Fruit fly (Drosophila melanogaster): ENCODE measurements around the gene cmpy.
A peak's percentile ranks its signal among the peaks of the same experiment; 100 is the strongest.

cmpy gene

dm6 chr3L:20687134-20687787 lies 31.7 kb downstream of the cmpy start (continued):
- TF ChIP-seq CG11294 (GFP tag; IDR thresholded peaks at IDR 0.05) (no peak), CG9139 (GFP tag; optimal IDR thresholded peaks at IDR 0.05) (no peak), dsx (GFP tag; optimal IDR thresholded peaks at IDR 0.05; ENCODE audit: poor library complexity, severe bottlenecking) (no peak), fd85E (GFP tag; optimal IDR thresholded peaks at IDR 0.05) (no peak), CG8632 (GFP tag; optimal IDR thresholded peaks at IDR 0.05) (no peak), Smox (GFP tag; optimal IDR thresholded peaks at IDR 0.05) (peak; percentile 24), Gug (GFP tag; IDR thresholded peaks at IDR 0.05) (no peak), svp (GFP tag) (peak; percentile 22), Sox102F (GFP tag; optimal IDR thresholded peaks at IDR 0.05) (no peak), CG6276 (GFP tag; optimal IDR thresholded peaks at IDR 0.05) (no peak), Ets96B (tag; optimal IDR thresholded peaks at IDR 0.05) (peak; percentile 7), spab (GFP tag; optimal IDR thresholded peaks at IDR 0.05) (no peak), salr (GFP tag; optimal IDR thresholded peaks at IDR 0.05) (no peak), Eip93F (GFP tag; optimal IDR thresholded peaks at IDR 0.05) (no peak), eg (GFP tag; IDR thresholded peaks at IDR 0.05) (no peak)

dm6 chr3L:20685079-20685478 lies 33.9 kb downstream of the cmpy start:
- TF ChIP-seq Eip78C (GFP tag) (peak; percentile 60), CG31627 (GFP tag; optimal IDR thresholded peaks at IDR 0.05) (no peak), CG15336 (GFP tag; IDR thresholded peaks at IDR 0.05) (no peak), Ets96B (tag; optimal IDR thresholded peaks at IDR 0.05) (no peak), esn (GFP tag; optimal IDR thresholded peaks at IDR 0.05) (no peak), Sox15 (GFP tag; optimal IDR thresholded peaks at IDR 0.05) (no peak), CG8632 (GFP tag; optimal IDR thresholded peaks at IDR 0.05) (no peak), CG6854 (GFP tag; optimal IDR thresholded peaks at IDR 0.05) (no peak), CG11294 (GFP tag; IDR thresholded peaks at IDR 0.05) (no peak), achi (GFP tag; optimal IDR thresholded peaks at IDR 0.05) (no peak), Blimp-1 (GFP tag; optimal IDR thresholded peaks at IDR 0.05) (no peak), Gug (GFP tag; IDR thresholded peaks at IDR 0.05) (no peak), fkh (GFP tag; optimal IDR thresholded peaks at IDR 0.05) (no peak), svp (GFP tag) (peak; percentile 40)

dm6 chr3L:20676468-20676867 lies 42.5 kb downstream of the cmpy start:
- TF ChIP-seq eg (GFP tag; IDR thresholded peaks at IDR 0.05) (0 out of 3 replicates have a peak, but pooled peaks have one; percentile 12), Sox102F (GFP tag; optimal IDR thresholded peaks at IDR 0.05) (no peak), Hr39 (GFP tag; optimal IDR thresholded peaks at IDR 0.05) (no peak), vri (GFP tag; optimal IDR thresholded peaks at IDR 0.05) (no peak), esn (GFP tag; optimal IDR thresholded peaks at IDR 0.05) (no peak), cyc (GFP tag; optimal IDR thresholded peaks at IDR 0.05) (no peak), spab (GFP tag; optimal IDR thresholded peaks at IDR 0.05) (no peak), CG10631 (GFP tag; optimal IDR thresholded peaks at IDR 0.05) (no peak), CG6854 (GFP tag; optimal IDR thresholded peaks at IDR 0.05) (no peak), Eip78C (GFP tag) (peak; percentile 66), Lpt (GFP tag; optimal IDR thresholded peaks at IDR 0.05) (no peak), dsx (GFP tag; optimal IDR thresholded peaks at IDR 0.05; ENCODE audit: poor library complexity, severe bottlenecking) (no peak), Smox (GFP tag; optimal IDR thresholded peaks at IDR 0.05) (no peak), CG6792 (GFP tag; optimal IDR thresholded peaks at IDR 0.05) (no peak), lz (GFP tag; optimal IDR thresholded peaks at IDR 0.05) (no peak), Gug (GFP tag; IDR thresholded peaks at IDR 0.05) (no peak), ss (GFP tag; optimal IDR thresholded peaks at IDR 0.05) (no peak), Sox15 (GFP tag; optimal IDR thresholded peaks at IDR 0.05) (no peak), CG7368 (GFP tag; optimal IDR thresholded peaks at IDR 0.05) (no peak), CG34406 (GFP tag; optimal IDR thresholded peaks at IDR 0.05) (no peak), fd85E (GFP tag; optimal IDR thresholded peaks at IDR 0.05) (no peak), CG8119 (GFP tag; IDR thresholded peaks at IDR 0.05) (peak; percentile 66), salr (GFP tag; optimal IDR thresholded peaks at IDR 0.05) (no peak), CG8319 (GFP tag; optimal IDR thresholded peaks at IDR 0.05) (no peak), CG16779 (tag; optimal IDR thresholded peaks at IDR 0.05) (no peak), fkh (GFP tag; optimal IDR thresholded peaks at IDR 0.05) (no peak), CG6163 (GFP tag; IDR thresholded peaks at IDR 0.05) (0 out of 3 replicates have a peak, but pooled peaks have one; percentile 42), Sox14 (GFP tag; optimal IDR thresholded peaks at IDR 0.05) (peak; percentile 14), Ets96B (tag; optimal IDR thresholded peaks at IDR 0.05) (peak; percentile 13), CG11294 (GFP tag; IDR thresholded peaks at IDR 0.05) (no peak), CG11902 (GFP tag; optimal IDR thresholded peaks at IDR 0.05) (no peak), dac (GFP tag; optimal IDR thresholded peaks at IDR 0.05) (no peak), OdsH (GFP tag; optimal IDR thresholded peaks at IDR 0.05) (peak; percentile 10), CG1621 (tag; optimal IDR thresholded peaks at IDR 0.05) (no peak), CG6808 (GFP tag; optimal IDR thresholded peaks at IDR 0.05) (no peak), fd59A (GFP tag; optimal IDR thresholded peaks at IDR 0.05) (no peak)
